Worm (Caenorhabditis elegans) whole organism, mixed stage, embryonic: Measurements from ENCODE around the gene F20D12.7.

Source experiments
- cnd-1 ChIP-seq: fragments of 200-800 bp; sonication (Bioruptor generic); optimal IDR thresholded peaks from 2 replicates; lab custom pipeline; 2018; ENCODE audit warnings: mild to moderate bottlenecking, missing genetic modification characterization, missing compliant biosample characterization
- mep-1 ChIP-seq: fragments of 150-350 bp; optimal IDR thresholded peaks from 2 replicates; lab custom pipeline; 2017; ENCODE audit warnings: missing biosample characterization, missing genetic modification reagents, missing genetic modification characterization, inconsistent platforms
- nhr-12 ChIP-seq: fragments of 150-350 bp; optimal IDR thresholded peaks from 2 replicates; lab custom pipeline; 2014; ENCODE audit warnings: missing biosample characterization, missing genetic modification characterization
- pha-4 ChIP-seq: fragments of 150-350 bp; optimal IDR thresholded peaks from 2 replicates; lab custom pipeline; 2018; ENCODE audit warnings: missing biosample characterization, missing genetic modification reagents, missing genetic modification characterization

- TF ChIP-seq pha-4 (tag; lab: Kevin White, UChicago), result peak; percentile 37
- TF ChIP-seq mep-1 (tag; lab: Kevin White, UChicago), result peak; percentile 71
- TF ChIP-seq cnd-1 (tag; lab: Kevin White, UChicago), result no peak
- TF ChIP-seq nhr-12, result no peak
Observed at ce11 chrIV:7902221-7902904, 36.4 kb downstream of the F20D12.7 start, which contains the start of gene arp-11.
